Worm (Caenorhabditis elegans) whole organism, L4 larva: ENCODE results near the gene col-69.

Source experiments
- D1046.2 ChIP-seq: fragments of 200-800 bp; sonication (Bioruptor generic); IDR thresholded peaks from 2 replicates; pipeline ENCODE4 v1.3.6; 2022; ENCODE audit warnings: missing genetic modification characterization, missing compliant biosample characterization
- F37D6.2 ChIP-seq: sonication (generic microtip); optimal IDR thresholded peaks from 2 replicates; lab custom pipeline; 2016; ENCODE audit warnings: mild to moderate bottlenecking, missing genetic modification characterization, missing compliant biosample characterization
- Y5F2A.4 ChIP-seq: fragments of 200-800 bp; sonication (Bioruptor generic); optimal IDR thresholded peaks from 2 replicates; lab custom pipeline; 2018; ENCODE audit warnings: mild to moderate bottlenecking, missing genetic modification characterization, missing compliant biosample characterization
- Y75B8A.6 ChIP-seq: fragments of 200-800 bp; sonication (Bioruptor generic); IDR thresholded peaks from 2 replicates; pipeline ENCODE4 v1.3.6; 2022; ENCODE audit warnings: missing genetic modification reagents, missing genetic modification characterization, missing compliant biosample characterization
- ZK546.5 ChIP-seq, 2 experiments: sonication (generic microtip); optimal IDR thresholded peaks; 2 replicates each; lab custom pipeline; 2017; ENCODE audit warnings: missing biosample characterization in 2 of 2, missing genetic modification characterization in 2 of 2
- aly-2 ChIP-seq: sonication (generic microtip); optimal IDR thresholded peaks from 2 replicates; lab custom pipeline; 2018; ENCODE audit warnings: missing biosample characterization, missing genetic modification characterization
- ama-1 ChIP-seq: fragments of 150-350 bp; optimal IDR thresholded peaks from 2 replicates; lab custom pipeline; 2014; ENCODE audit warnings: inconsistent platforms, mixed read lengths
- ceh-28 ChIP-seq: fragments of 150-350 bp; optimal IDR thresholded peaks from 2 replicates; lab custom pipeline; 2014; ENCODE audit warnings: missing biosample characterization, missing genetic modification reagents, missing genetic modification characterization
- ceh-32 ChIP-seq: sonication (generic microtip); optimal IDR thresholded peaks from 2 replicates; lab custom pipeline; 2016; ENCODE audit warnings: mild to moderate bottlenecking, missing genetic modification characterization, missing compliant biosample characterization; ENCODE audit not compliant: poor library complexity
- ctbp-1 ChIP-seq: fragments of 200-800 bp; sonication (Bioruptor generic); IDR thresholded peaks from 2 replicates; pipeline ENCODE4 v1.3.6; 2022; ENCODE audit warnings: missing genetic modification reagents, missing genetic modification characterization, missing compliant biosample characterization
- daf-16 ChIP-seq, 3 experiments: sonication (generic microtip); optimal IDR thresholded peaks; 2 replicates each; lab custom pipeline; 2016 to 2017; ENCODE audit warnings: missing genetic modification characterization in 3 of 3, missing genetic modification reagents in 3 of 3, mild to moderate bottlenecking in 2 of 3, missing compliant biosample characterization in 2 of 3, missing biosample characterization in 1 of 3, moderate library complexity in 1 of 3
- daf-8 ChIP-seq: fragments of 200-800 bp; sonication (Bioruptor generic); IDR thresholded peaks from 2 replicates; pipeline ENCODE4 v1.3.6; 2022; ENCODE audit warnings: missing genetic modification characterization, missing compliant biosample characterization
- duxl-1 ChIP-seq: sonication (generic microtip); optimal IDR thresholded peaks from 2 replicates; lab custom pipeline; 2016; ENCODE audit warnings: mild to moderate bottlenecking, missing genetic modification characterization, moderate library complexity, missing compliant biosample characterization; ENCODE audit not compliant: poor library complexity
- egl-43 ChIP-seq: fragments of 200-800 bp; sonication (Bioruptor generic); IDR thresholded peaks from 2 replicates; pipeline ENCODE4 v1.3.6; 2022; ENCODE audit warnings: missing genetic modification reagents, missing genetic modification characterization, missing compliant biosample characterization
- fos-1 ChIP-seq: fragments of 150-350 bp; optimal IDR thresholded peaks from 2 replicates; lab custom pipeline; 2014; ENCODE audit warnings: missing biosample characterization, missing genetic modification characterization
- hif-1 ChIP-seq, 2 experiments: sonication (generic microtip); optimal IDR thresholded peaks; 2 replicates each; lab custom pipeline; 2016 to 2017; ENCODE audit warnings: missing compliant biosample characterization in 2 of 2, missing genetic modification characterization in 2 of 2, missing genetic modification reagents in 2 of 2, missing genotype in 2 of 2, mild to moderate bottlenecking in 1 of 2
- hlh-11 ChIP-seq: fragments of 200-800 bp; sonication (Bioruptor generic); optimal IDR thresholded peaks from 2 replicates; lab custom pipeline; 2018; ENCODE audit warnings: mild to moderate bottlenecking, missing genetic modification characterization, missing compliant biosample characterization
- lim-7 ChIP-seq: fragments of 200-800 bp; sonication (Bioruptor generic); IDR thresholded peaks from 2 replicates; pipeline ENCODE4 v1.3.6; 2022; ENCODE audit warnings: missing genetic modification characterization, missing compliant biosample characterization
- lin-29 ChIP-seq: fragments of 200-800 bp; sonication (Bioruptor generic); IDR thresholded peaks from 2 replicates; pipeline ENCODE4 v1.3.6; 2022; ENCODE audit warnings: missing genetic modification reagents, missing genetic modification characterization, missing compliant biosample characterization
- lin-38 ChIP-seq: fragments of 200-800 bp; sonication (Bioruptor generic); IDR thresholded peaks from 2 replicates; pipeline ENCODE4 v1.3.6; 2022; ENCODE audit warnings: missing genetic modification reagents, missing genetic modification characterization, missing compliant biosample characterization
- madf-9 ChIP-seq: fragments of 200-800 bp; sonication (Bioruptor generic); conservative IDR thresholded peaks from 2 replicates; pipeline ENCODE4 v1.3.6; 2022; ENCODE audit warnings: missing genetic modification reagents, missing genetic modification characterization, missing compliant biosample characterization
- mdl-1 ChIP-seq, 2 experiments: fragments of 150-350 bp in 1 of 2; sonication (generic microtip) in 1 of 2; optimal IDR thresholded peaks; 2 replicates each; lab custom pipeline; 2014 to 2017; ENCODE audit warnings: missing biosample characterization in 2 of 2, missing genetic modification characterization in 2 of 2
- mes-2 ChIP-seq: sonication (generic microtip); optimal IDR thresholded peaks from 2 replicates; lab custom pipeline; 2016; ENCODE audit warnings: missing genotype, mild to moderate bottlenecking, missing genetic modification characterization, missing compliant biosample characterization; ENCODE audit not compliant: poor library complexity, severe bottlenecking
- mxl-3 ChIP-seq: fragments of 200-800 bp; sonication (Bioruptor generic); optimal IDR thresholded peaks from 2 replicates; lab custom pipeline; 2018; ENCODE audit warnings: mild to moderate bottlenecking, missing genetic modification characterization, missing compliant biosample characterization
- nhr-111 ChIP-seq: fragments of 200-800 bp; sonication (Bioruptor generic); optimal IDR thresholded peaks from 2 replicates; lab custom pipeline; 2018; ENCODE audit warnings: mild to moderate bottlenecking, missing genetic modification characterization, missing compliant biosample characterization
- nhr-25 ChIP-seq: sonication (generic microtip); optimal IDR thresholded peaks from 2 replicates; lab custom pipeline; 2017; ENCODE audit warnings: missing genetic modification characterization, mild to moderate bottlenecking, missing compliant biosample characterization, antibody characterized with exemption, moderate library complexity, borderline replicate concordance; ENCODE audit not compliant: insufficient read depth
- nhr-28 ChIP-seq: fragments of 150-350 bp; optimal IDR thresholded peaks from 2 replicates; lab custom pipeline; 2014; ENCODE audit warnings: missing biosample characterization, missing genetic modification characterization
- nhr-41 ChIP-seq: fragments of 200-800 bp; sonication (Bioruptor generic); IDR thresholded peaks from 2 replicates; pipeline ENCODE4 v1.3.6; 2022; ENCODE audit warnings: missing genetic modification reagents, missing genetic modification characterization, missing compliant biosample characterization
- nhr-77 ChIP-seq: fragments of 150-350 bp; optimal IDR thresholded peaks from 2 replicates; lab custom pipeline; 2014; ENCODE audit warnings: missing biosample characterization, missing genetic modification characterization
- rbr-2 ChIP-seq: sonication (generic microtip); optimal IDR thresholded peaks from 2 replicates; lab custom pipeline; 2016; ENCODE audit warnings: missing genotype, missing genetic modification characterization, missing compliant biosample characterization
- skn-1 ChIP-seq: fragments of 150-350 bp; optimal IDR thresholded peaks from 2 replicates; lab custom pipeline; 2014; ENCODE audit warnings: missing biosample characterization, missing genetic modification characterization
- snpc-1.2 ChIP-seq: fragments of 200-800 bp; sonication (Bioruptor generic); IDR thresholded peaks from 2 replicates; pipeline ENCODE4 v1.3.6; 2022; ENCODE audit warnings: missing genetic modification reagents, missing genetic modification characterization, missing compliant biosample characterization
- tag-97 ChIP-seq: fragments of 200-800 bp; sonication (Bioruptor generic); IDR thresholded peaks from 2 replicates; pipeline ENCODE4 v1.3.6; 2022; ENCODE audit warnings: missing genetic modification characterization, missing compliant biosample characterization
- unc-39 ChIP-seq: sonication (generic microtip); optimal IDR thresholded peaks from 2 replicates; lab custom pipeline; 2017; ENCODE audit warnings: missing biosample characterization, missing genetic modification characterization
- zfp-2 ChIP-seq: sonication (generic microtip); optimal IDR thresholded peaks from 2 replicates; lab custom pipeline; 2016; ENCODE audit warnings: mild to moderate bottlenecking, missing genetic modification characterization, missing compliant biosample characterization
- ztf-11 ChIP-seq: fragments of 150-350 bp; optimal IDR thresholded peaks from 2 replicates; lab custom pipeline; 2014; ENCODE audit warnings: missing biosample characterization, missing genetic modification characterization
- ztf-7 ChIP-seq: fragments of 150-350 bp; optimal IDR thresholded peaks from 2 replicates; lab custom pipeline; 2014; ENCODE audit warnings: missing biosample characterization, missing genetic modification characterization

col-69 gene

ce11 chrII:285627-286550, 19.7 kb downstream of the col-69 start, which contains the start of gene B0432.10 (continued):
- peak; percentile 91 for TF ChIP-seq mes-2 (tag; lab: Kevin White, UChicago)
- TF ChIP-seq rbr-2 (tag; lab: Kevin White, UChicago), result peak; percentile 64
- peak; percentile 51 for TF ChIP-seq nhr-77 (tag; lab: Kevin White, UChicago)
- TF ChIP-seq egl-43 (GFP tag; lab: Robert Waterston, UW), result no peak
- TF ChIP-seq daf-16 (GFP tag; optimal IDR thresholded peaks at IDR 0.05; lab: Kevin White, UChicago), result no peak
- TF ChIP-seq daf-16 (tag; optimal IDR thresholded peaks at IDR 0.05; lab: Kevin White, UChicago), result peak; percentile 45
- peak; percentile 57 for TF ChIP-seq nhr-28 (tag; lab: Kevin White, UChicago)
- TF ChIP-seq duxl-1 (tag; lab: Kevin White, UChicago), result peak; percentile 61
- no peak for TF ChIP-seq ceh-28
- no peak for TF ChIP-seq Y75B8A.6 (GFP tag; lab: Robert Waterston, UW)
- no peak for TF ChIP-seq lim-7
- peak; percentile 46 for TF ChIP-seq F37D6.2
- peak; percentile 64 for TF ChIP-seq hlh-11 (tag; lab: Kevin White, UChicago)
- peak; percentile 51 for TF ChIP-seq ztf-7
- TF ChIP-seq tag-97 (GFP tag; lab: Robert Waterston, UW), result no peak
- TF ChIP-seq, all 104 proteins: peak for 33

- TF ChIP-seq ceh-32 (tag; lab: Kevin White, UChicago) (no peak), lin-29 (GFP tag; lab: Robert Waterston, UW) (no peak), hif-1 (tag; optimal IDR thresholded peaks at IDR 0.05; lab: Kevin White, UChicago) (no peak), fos-1 (tag; lab: Kevin White, UChicago) (no peak), ztf-7 (no peak)
Observed at ce11 chrII:283594-283993, 22.0 kb downstream of the col-69 start, which contains the start of gene B0432.9. B0432.9 (minus strand) TSS chrII:283694.

ce11 chrII:282483-282882, 23.1 kb downstream of the col-69 start, which contains the start of gene trul-1:
trul-1 (minus strand) TSS chrII:282583.
- TF ChIP-seq nhr-77 (tag; lab: Kevin White, UChicago) (no peak), nhr-111 (GFP tag; lab: Kevin White, UChicago) (no peak), nhr-25 (tag; lab: Kevin White, UChicago) (no peak), ztf-11 (no peak)
- TF ChIP-seq, all 104 proteins: peak for 0

- no peak for TF ChIP-seq ama-1
- TF ChIP-seq daf-8 (GFP tag; lab: Robert Waterston, UW), result no peak
- TF ChIP-seq skn-1 (tag; lab: Kevin White, UChicago), result no peak
- no peak for TF ChIP-seq egl-43 (GFP tag; lab: Robert Waterston, UW)
- no peak for TF ChIP-seq mxl-3 (GFP tag; lab: Kevin White, UChicago)
- no peak for TF ChIP-seq unc-39 (tag; lab: Kevin White, UChicago)
- no peak for TF ChIP-seq ctbp-1 (GFP tag; lab: Robert Waterston, UW)
- no peak for TF ChIP-seq lin-38 (GFP tag; lab: Robert Waterston, UW)
- TF ChIP-seq ceh-32 (tag; lab: Kevin White, UChicago), result no peak
- TF ChIP-seq Y5F2A.4 (GFP tag; lab: Kevin White, UChicago), result no peak
- TF ChIP-seq nhr-41 (GFP tag; lab: Robert Waterston, UW), result no peak
- TF ChIP-seq mdl-1 (tag; optimal IDR thresholded peaks at IDR 0.05; lab: Kevin White, UChicago), result no peak
- no peak for TF ChIP-seq madf-9 (GFP tag; lab: Robert Waterston, UW)
- no peak for TF ChIP-seq snpc-1.2 (GFP tag; lab: Robert Waterston, UW)
- TF ChIP-seq ZK546.5 (tag; optimal IDR thresholded peaks at IDR 0.05; lab: Kevin White, UChicago), result no peak
- no peak for TF ChIP-seq F37D6.2
- TF ChIP-seq aly-2, result no peak
- TF ChIP-seq zfp-2 (tag; lab: Kevin White, UChicago), result no peak
- TF ChIP-seq daf-16 (GFP tag; optimal IDR thresholded peaks at IDR 0.05; lab: Kevin White, UChicago), result no peak
- no peak for TF ChIP-seq daf-16 (tag; optimal IDR thresholded peaks at IDR 0.05; lab: Kevin White, UChicago)
- TF ChIP-seq D1046.2 (GFP tag; lab: Robert Waterston, UW), result no peak
- TF ChIP-seq, all 104 proteins: peak for 0
Observed at ce11 chrII:278636-279035, 26.9 kb downstream of the col-69 start, which contains the start of gene B0432.8. B0432.8 (minus strand) TSS chrII:278736.
